Fruit fly (Drosophila melanogaster): Measurements from ENCODE around the gene CG46412.

- no peak for TF ChIP-seq Sin3A (optimal IDR thresholded peaks at IDR 0.05)
- TF ChIP-seq insv (optimal IDR thresholded peaks at IDR 0.05): no peak
Measured at dm6 chr3L:11522613-11523012, 41.3 kb downstream of the CG46412 start, which contains the start of the genes CG11714 and Fuca.

All from Kc167 (cell line).